Worm (Caenorhabditis elegans) whole organism, late embryonic: Measurements from ENCODE around the gene nhr-147.

Experiments
- C38D4.7 ChIP-seq: fragments of 200-800 bp; sonication (Bioruptor generic); optimal IDR thresholded peaks from 2 replicates; lab custom pipeline; 2018; ENCODE audit warnings: mild to moderate bottlenecking, missing genetic modification characterization, moderate library complexity, missing compliant biosample characterization
- F13H6.1 ChIP-seq: sonication (generic microtip); optimal IDR thresholded peaks from 2 replicates; lab custom pipeline; 2016; ENCODE audit warnings: missing genetic modification characterization, missing compliant biosample characterization
- K02D7.2 ChIP-seq: sonication (generic microtip); optimal IDR thresholded peaks from 2 replicates; lab custom pipeline; 2017; ENCODE audit warnings: mild to moderate bottlenecking, missing genetic modification characterization, missing compliant biosample characterization
- K09A11.1 ChIP-seq: sonication (generic microtip); optimal IDR thresholded peaks from 2 replicates; lab custom pipeline; 2017; ENCODE audit warnings: antibody characterized with exemption, mild to moderate bottlenecking, missing genetic modification characterization, missing compliant biosample characterization; ENCODE audit not compliant: insufficient read depth
- T23F11.4 ChIP-seq: fragments of 200-800 bp; sonication (Bioruptor generic); optimal IDR thresholded peaks from 2 replicates; lab custom pipeline; 2018; ENCODE audit warnings: mild to moderate bottlenecking, missing genetic modification characterization, missing compliant biosample characterization
- Y22D7AL.16 ChIP-seq: sonication (generic microtip); optimal IDR thresholded peaks from 2 replicates; lab custom pipeline; 2016; ENCODE audit warnings: missing genetic modification characterization, missing compliant biosample characterization
- ceh-14 ChIP-seq: sonication (generic microtip); optimal IDR thresholded peaks from 2 replicates; lab custom pipeline; 2016; ENCODE audit warnings: missing genotype, missing genetic modification characterization, missing compliant biosample characterization
- ceh-18 ChIP-seq: sonication (generic microtip); optimal IDR thresholded peaks from 2 replicates; lab custom pipeline; 2016; ENCODE audit warnings: missing genetic modification characterization, missing compliant biosample characterization
- ceh-19 ChIP-seq: fragments of 200-800 bp; sonication (Bioruptor generic); optimal IDR thresholded peaks from 2 replicates; lab custom pipeline; 2018; ENCODE audit warnings: mild to moderate bottlenecking, missing genetic modification characterization, missing compliant biosample characterization
- ceh-22 ChIP-seq: sonication (generic microtip); optimal IDR thresholded peaks from 2 replicates; lab custom pipeline; 2017; ENCODE audit warnings: missing biosample characterization, missing genetic modification characterization
- ceh-30 ChIP-seq: fragments of 150-350 bp; optimal IDR thresholded peaks from 2 replicates; lab custom pipeline; 2014; ENCODE audit warnings: missing biosample characterization, missing genetic modification characterization
- ceh-31 ChIP-seq: sonication (generic microtip); optimal IDR thresholded peaks from 2 replicates; lab custom pipeline; 2016; ENCODE audit warnings: missing genetic modification characterization, missing compliant biosample characterization
- ceh-34 ChIP-seq: sonication (generic microtip); optimal IDR thresholded peaks from 2 replicates; lab custom pipeline; 2016; ENCODE audit warnings: mild to moderate bottlenecking, missing genetic modification characterization, missing compliant biosample characterization
- ceh-45 ChIP-seq: fragments of 200-800 bp; sonication (Bioruptor generic); IDR thresholded peaks from 2 replicates; pipeline ENCODE4 v1.3.6; 2022; ENCODE audit warnings: missing genetic modification reagents, missing genetic modification characterization, missing compliant biosample characterization
- ceh-6 ChIP-seq: fragments of 200-800 bp; sonication (Bioruptor generic); optimal IDR thresholded peaks from 2 replicates; lab custom pipeline; 2018; ENCODE audit warnings: mild to moderate bottlenecking, missing genetic modification characterization, missing compliant biosample characterization
- ceh-9 ChIP-seq: sonication (generic microtip); optimal IDR thresholded peaks from 2 replicates; lab custom pipeline; 2016; ENCODE audit warnings: mild to moderate bottlenecking, missing genetic modification characterization, inconsistent platforms, missing compliant biosample characterization
- dmd-4 ChIP-seq: sonication (generic microtip); optimal IDR thresholded peaks from 2 replicates; lab custom pipeline; 2016; ENCODE audit warnings: borderline replicate concordance, missing genetic modification characterization, missing compliant biosample characterization
- dve-1 ChIP-seq: sonication (generic microtip); optimal IDR thresholded peaks from 2 replicates; lab custom pipeline; 2017; ENCODE audit warnings: antibody characterized with exemption, mild to moderate bottlenecking, missing genetic modification characterization, missing compliant biosample characterization
- elt-2 ChIP-seq: sonication (generic microtip); optimal IDR thresholded peaks from 2 replicates; lab custom pipeline; 2016; ENCODE audit warnings: missing genetic modification reagents, missing genetic modification characterization, missing compliant biosample characterization
- elt-4 ChIP-seq: sonication (generic microtip); optimal IDR thresholded peaks from 2 replicates; lab custom pipeline; 2016; ENCODE audit warnings: missing genetic modification characterization, missing compliant biosample characterization
- ets-4 ChIP-seq: sonication (generic microtip); optimal IDR thresholded peaks from 2 replicates; lab custom pipeline; 2016; ENCODE audit warnings: missing genetic modification characterization, missing compliant biosample characterization
- eyg-1 ChIP-seq: sonication (generic microtip); optimal IDR thresholded peaks from 2 replicates; lab custom pipeline; 2016; ENCODE audit warnings: missing genotype, missing genetic modification characterization, missing compliant biosample characterization
- fax-1 ChIP-seq: sonication (generic microtip); optimal IDR thresholded peaks from 2 replicates; lab custom pipeline; 2016; ENCODE audit warnings: missing genotype, missing genetic modification characterization, missing compliant biosample characterization
- fkh-6 ChIP-seq: sonication (generic microtip); optimal IDR thresholded peaks from 2 replicates; lab custom pipeline; 2016; ENCODE audit warnings: missing genetic modification characterization, missing compliant biosample characterization
- gmeb-2 ChIP-seq: sonication (generic microtip); optimal IDR thresholded peaks from 2 replicates; lab custom pipeline; 2016; ENCODE audit warnings: missing genetic modification characterization, inconsistent platforms, missing compliant biosample characterization
- hlh-13 ChIP-seq: fragments of 200-800 bp; sonication (Bioruptor generic); optimal IDR thresholded peaks from 2 replicates; lab custom pipeline; 2018; ENCODE audit warnings: mild to moderate bottlenecking, missing genetic modification characterization, missing compliant biosample characterization
- hlh-15 ChIP-seq: sonication (generic microtip); optimal IDR thresholded peaks from 2 replicates; lab custom pipeline; 2016; ENCODE audit warnings: missing genetic modification characterization, missing compliant biosample characterization
- lim-6 ChIP-seq: sonication (generic microtip); optimal IDR thresholded peaks from 2 replicates; lab custom pipeline; 2016; ENCODE audit warnings: missing genetic modification characterization, missing compliant biosample characterization
- lin-11 ChIP-seq: fragments of 200-800 bp; sonication (Bioruptor generic); optimal IDR thresholded peaks from 2 replicates; lab custom pipeline; 2018; ENCODE audit warnings: mild to moderate bottlenecking, missing genetic modification characterization, missing compliant biosample characterization
- madf-2 ChIP-seq: sonication (generic microtip); optimal IDR thresholded peaks from 2 replicates; lab custom pipeline; 2017; ENCODE audit warnings: missing genetic modification characterization, missing compliant biosample characterization
- mec-3 ChIP-seq: sonication (generic microtip); optimal IDR thresholded peaks from 2 replicates; lab custom pipeline; 2016; ENCODE audit warnings: borderline replicate concordance, missing genetic modification characterization, missing compliant biosample characterization
- nfya-1 ChIP-seq: sonication (generic microtip); optimal IDR thresholded peaks from 2 replicates; lab custom pipeline; 2017; ENCODE audit warnings: missing genetic modification characterization, mild to moderate bottlenecking, missing compliant biosample characterization, antibody characterized with exemption, moderate library complexity
- nhr-11 ChIP-seq: fragments of 150-350 bp; optimal IDR thresholded peaks from 2 replicates; lab custom pipeline; 2014; ENCODE audit warnings: missing biosample characterization, missing genetic modification characterization
- npax-4 ChIP-seq: sonication (generic microtip); optimal IDR thresholded peaks from 2 replicates; lab custom pipeline; 2016; ENCODE audit warnings: missing genetic modification characterization, missing compliant biosample characterization
- odd-2 ChIP-seq: sonication (generic microtip); optimal IDR thresholded peaks from 2 replicates; lab custom pipeline; 2017; ENCODE audit warnings: antibody characterized with exemption, mild to moderate bottlenecking, missing genetic modification characterization, missing compliant biosample characterization
- ref-2 ChIP-seq: sonication (generic microtip); optimal IDR thresholded peaks from 2 replicates; lab custom pipeline; 2016; ENCODE audit warnings: missing genetic modification characterization, missing compliant biosample characterization
- rnt-1 ChIP-seq: sonication (generic microtip); optimal IDR thresholded peaks from 2 replicates; lab custom pipeline; 2016; ENCODE audit warnings: missing genetic modification characterization, missing compliant biosample characterization
- sox-2 ChIP-seq: fragments of 200-800 bp; sonication (Bioruptor generic); IDR thresholded peaks from 2 replicates; pipeline ENCODE4 v1.3.6; 2022; ENCODE audit warnings: missing genetic modification reagents, missing genetic modification characterization, missing compliant biosample characterization
- tbx-2 ChIP-seq: sonication (generic microtip); optimal IDR thresholded peaks from 2 replicates; lab custom pipeline; 2016; ENCODE audit warnings: missing genetic modification characterization, missing compliant biosample characterization
- ttx-3 ChIP-seq: sonication (generic microtip); optimal IDR thresholded peaks from 2 replicates; lab custom pipeline; 2016; ENCODE audit warnings: missing genetic modification reagents, missing genetic modification characterization, missing compliant biosample characterization
- unc-3 ChIP-seq, 2 experiments: fragments of 200-800 bp in 1 of 2; sonication (Bioruptor generic) in 1 of 2; sonication (generic microtip) in 1 of 2; conservative IDR thresholded peaks in 1 of 2; optimal IDR thresholded peaks in 1 of 2; 2 replicates each; pipeline versions ENCODE4 v1.3.6 to Lab custom; 2016 to 2022; ENCODE audit warnings: missing compliant biosample characterization in 2 of 2, missing genetic modification characterization in 2 of 2, missing genetic modification reagents in 1 of 2
- unc-55 ChIP-seq: sonication (generic microtip); optimal IDR thresholded peaks from 2 replicates; lab custom pipeline; 2017; ENCODE audit warnings: missing biosample characterization, missing genetic modification reagents, missing genetic modification characterization

The nhr-147 gene

ce11 chrV:7313233-7313632 lies 32.4 kb upstream of the nhr-147 start, which contains the start of gene srx-6:
srx-6 (minus strand) TSS chrV:7313333.
- TF ChIP-seq rnt-1 (tag; lab: Kevin White, UChicago), result no peak
- TF ChIP-seq K02D7.2, result no peak
- no peak for TF ChIP-seq Y22D7AL.16
- no peak for TF ChIP-seq ceh-31 (tag; lab: Kevin White, UChicago)
- no peak for TF ChIP-seq ttx-3 (tag; lab: Kevin White, UChicago)
- TF ChIP-seq nhr-11 (tag; lab: Kevin White, UChicago), result no peak
- no peak for TF ChIP-seq ceh-14
- no peak for TF ChIP-seq odd-2
- TF ChIP-seq mec-3, result no peak
- no peak for TF ChIP-seq F13H6.1 (tag; lab: Kevin White, UChicago)
- TF ChIP-seq eyg-1 (tag; lab: Kevin White, UChicago), result no peak
- TF ChIP-seq elt-2 (tag; lab: Kevin White, UChicago), result no peak
- TF ChIP-seq sox-2 (GFP tag; lab: Robert Waterston, UW), result no peak
- no peak for TF ChIP-seq tbx-2 (tag; lab: Kevin White, UChicago)
- no peak for TF ChIP-seq T23F11.4 (GFP tag; lab: Kevin White, UChicago)
- no peak for TF ChIP-seq npax-4
- no peak for TF ChIP-seq ceh-22 (tag; lab: Kevin White, UChicago)
- TF ChIP-seq fkh-6 (tag; lab: Kevin White, UChicago), result no peak

- TF ChIP-seq ceh-34 (tag; lab: Kevin White, UChicago) (no peak), lin-11 (no peak), K02D7.2 (no peak), K09A11.1 (tag; lab: Kevin White, UChicago) (no peak), ceh-19 (no peak), unc-55 (GFP tag; lab: Kevin White, UChicago) (no peak)
Observed at ce11 chrV:7320909-7321308, 24.7 kb upstream of the nhr-147 start, which contains the start of gene lmd-4. lmd-4 (minus strand) TSS chrV:7321009.

- no peak for TF ChIP-seq ceh-34 (tag; lab: Kevin White, UChicago)
- no peak for TF ChIP-seq ceh-14
- TF ChIP-seq fax-1 (tag; lab: Kevin White, UChicago), result no peak
- TF ChIP-seq dmd-4 (tag; lab: Kevin White, UChicago), result no peak
- TF ChIP-seq hlh-15, result no peak
- TF ChIP-seq dve-1 (tag; lab: Kevin White, UChicago), result no peak
- TF ChIP-seq ref-2 (tag; lab: Kevin White, UChicago), result no peak
- no peak for TF ChIP-seq hlh-13 (GFP tag; lab: Kevin White, UChicago)
- TF ChIP-seq, all 69 proteins: peak for 0
Observed at ce11 chrV:7321915-7322314, 23.7 kb upstream of the nhr-147 start, which contains the start of gene F10G2.10. F10G2.10 (plus strand) TSS chrV:7322215.

ce11 chrV:7325285-7325684 lies 20.3 kb upstream of the nhr-147 start, which contains the start of gene srx-92:
srx-92 (minus strand) TSS chrV:7325385.
- TF ChIP-seq ets-4 (tag; lab: Kevin White, UChicago) (no peak), elt-4 (tag; lab: Kevin White, UChicago) (no peak)

ce11 chrV:7326928-7327327 lies 18.7 kb upstream of the nhr-147 start, which contains the start of gene F10G2.4:
F10G2.4 (plus strand) TSS chrV:7327228.
- TF ChIP-seq madf-2 (tag; lab: Kevin White, UChicago) (no peak), ceh-30 (tag; lab: Kevin White, UChicago) (no peak), ceh-6 (GFP tag; lab: Kevin White, UChicago) (no peak), fkh-6 (tag; lab: Kevin White, UChicago) (no peak), K02D7.2 (no peak), F13H6.1 (tag; lab: Kevin White, UChicago) (no peak), nhr-11 (tag; lab: Kevin White, UChicago) (no peak), C38D4.7 (GFP tag; lab: Kevin White, UChicago) (no peak), npax-4 (no peak), ceh-9 (no peak), ceh-31 (tag; lab: Kevin White, UChicago) (no peak), lim-6 (tag; lab: Kevin White, UChicago) (no peak), lin-11 (no peak), ceh-18 (no peak), ceh-45 (no peak), nfya-1 (tag; lab: Kevin White, UChicago) (no peak), gmeb-2 (tag; lab: Kevin White, UChicago) (no peak), unc-3 (GFP tag; conservative IDR thresholded peaks at IDR 0.05; lab: Robert Waterston, UW) (no peak), unc-3 (tag; optimal IDR thresholded peaks at IDR 0.05; lab: Kevin White, UChicago) (no peak), ceh-19 (no peak)
